Worm (Caenorhabditis elegans) whole organism, L3 larva: ENCODE data around the gene Y39A1A.10.

Experiments used
- R02D3.7 ChIP-seq: fragments of 150-350 bp; optimal IDR thresholded peaks from 2 replicates; lab custom pipeline; 2014; ENCODE audit warnings: missing biosample characterization, missing genetic modification characterization
- ZK546.5 ChIP-seq: sonication (generic microtip); optimal IDR thresholded peaks from 2 replicates; lab custom pipeline; 2017; ENCODE audit warnings: missing biosample characterization, missing genetic modification characterization
- ama-1 ChIP-seq: fragments of 150-350 bp; optimal IDR thresholded peaks from 2 replicates; lab custom pipeline; 2018
- ceh-28 ChIP-seq: fragments of 150-350 bp; optimal IDR thresholded peaks from 2 replicates; lab custom pipeline; 2014; ENCODE audit warnings: missing biosample characterization, missing genetic modification reagents, missing genetic modification characterization
- ceh-82 ChIP-seq: fragments of 150-350 bp; optimal IDR thresholded peaks from 2 replicates; lab custom pipeline; 2014; ENCODE audit warnings: missing biosample characterization, missing genetic modification characterization
- daf-12 ChIP-seq: fragments of 150-350 bp; optimal IDR thresholded peaks from 2 replicates; lab custom pipeline; 2014; ENCODE audit warnings: missing biosample characterization, missing genetic modification reagents, missing genetic modification characterization
- egl-27 ChIP-seq: sonication (generic microtip); optimal IDR thresholded peaks from 4 replicates; lab custom pipeline; 2017; ENCODE audit warnings: missing biosample characterization, missing genetic modification reagents, missing genetic modification characterization
- elt-1 ChIP-seq: fragments of 150-350 bp; optimal IDR thresholded peaks from 2 replicates; lab custom pipeline; 2014; ENCODE audit warnings: missing biosample characterization, missing genetic modification characterization
- elt-2 ChIP-seq: sonication (generic microtip); optimal IDR thresholded peaks from 2 replicates; lab custom pipeline; 2016; ENCODE audit warnings: missing genetic modification reagents, mild to moderate bottlenecking, missing genetic modification characterization, missing compliant biosample characterization
- elt-3 ChIP-seq, 3 experiments: fragments of 150-350 bp in 1 of 3; sonication (generic microtip) in 2 of 3; optimal IDR thresholded peaks; 2 replicates in 2 of 3; 4 replicates in 1 of 3; lab custom pipeline; 2014 to 2017; ENCODE audit warnings: missing biosample characterization in 3 of 3, missing genetic modification characterization in 3 of 3
- fkh-10 ChIP-seq: sonication (generic microtip); optimal IDR thresholded peaks from 2 replicates; lab custom pipeline; 2017; ENCODE audit warnings: missing biosample characterization, missing genetic modification reagents, missing genetic modification characterization
- fkh-2 ChIP-seq: fragments of 150-350 bp; optimal IDR thresholded peaks from 2 replicates; lab custom pipeline; 2014; ENCODE audit warnings: missing biosample characterization, missing genetic modification reagents, missing genetic modification characterization
- fos-1 ChIP-seq: fragments of 150-350 bp; optimal IDR thresholded peaks from 2 replicates; lab custom pipeline; 2014; ENCODE audit warnings: missing biosample characterization, missing genetic modification characterization
- hmg-11 ChIP-seq: sonication (generic microtip); optimal IDR thresholded peaks from 2 replicates; lab custom pipeline; 2016; ENCODE audit warnings: missing genetic modification characterization, missing compliant biosample characterization
- jun-1 ChIP-seq: fragments of 150-350 bp; optimal IDR thresholded peaks from 2 replicates; lab custom pipeline; 2014; ENCODE audit warnings: missing biosample characterization, missing genetic modification reagents, missing genetic modification characterization
- lin-15B ChIP-seq: fragments of 150-350 bp; optimal IDR thresholded peaks from 2 replicates; lab custom pipeline; 2014; ENCODE audit warnings: missing biosample characterization, missing genetic modification characterization
- lin-39 ChIP-seq: fragments of 150-350 bp; optimal IDR thresholded peaks from 2 replicates; lab custom pipeline; 2018; ENCODE audit warnings: missing biosample characterization, missing genetic modification reagents, missing genetic modification characterization
- nfya-1 ChIP-seq: sonication (generic microtip); optimal IDR thresholded peaks from 2 replicates; lab custom pipeline; 2017; ENCODE audit warnings: missing genetic modification characterization, mild to moderate bottlenecking, missing compliant biosample characterization, antibody characterized with exemption, moderate library complexity; ENCODE audit not compliant: insufficient read depth
- nhr-11 ChIP-seq: fragments of 150-350 bp; optimal IDR thresholded peaks from 2 replicates; lab custom pipeline; 2014; ENCODE audit warnings: missing biosample characterization, missing genetic modification characterization
- nhr-12 ChIP-seq: fragments of 150-350 bp; optimal IDR thresholded peaks from 2 replicates; lab custom pipeline; 2014; ENCODE audit warnings: missing biosample characterization, missing genetic modification characterization
- nhr-23 ChIP-seq: fragments of 150-350 bp; optimal IDR thresholded peaks from 2 replicates; lab custom pipeline; 2014; ENCODE audit warnings: missing biosample characterization, missing genetic modification reagents, missing genetic modification characterization
- nhr-25 ChIP-seq: sonication (generic microtip); optimal IDR thresholded peaks from 2 replicates; lab custom pipeline; 2017; ENCODE audit warnings: missing biosample characterization, missing genetic modification characterization
- nhr-28 ChIP-seq: fragments of 150-350 bp; optimal IDR thresholded peaks from 2 replicates; lab custom pipeline; 2014; ENCODE audit warnings: missing biosample characterization, missing genetic modification characterization
- nhr-43 ChIP-seq: sonication (generic microtip); optimal IDR thresholded peaks from 2 replicates; lab custom pipeline; 2016; ENCODE audit warnings: mild to moderate bottlenecking, missing genetic modification characterization, missing compliant biosample characterization; ENCODE audit not compliant: poor library complexity, severe bottlenecking
- nhr-77 ChIP-seq: fragments of 150-350 bp; optimal IDR thresholded peaks from 2 replicates; lab custom pipeline; 2014; ENCODE audit warnings: missing biosample characterization, missing genetic modification characterization
- pha-4 ChIP-seq: fragments of 150-350 bp; optimal IDR thresholded peaks from 2 replicates; lab custom pipeline; 2014; ENCODE audit warnings: missing biosample characterization, missing genetic modification reagents, missing genetic modification characterization
- pqm-1 ChIP-seq: fragments of 150-350 bp; optimal IDR thresholded peaks from 2 replicates; lab custom pipeline; 2017; ENCODE audit warnings: missing biosample characterization, missing genetic modification characterization, inconsistent platforms
- sea-2 ChIP-seq: fragments of 150-350 bp; sonication (generic microtip); optimal IDR thresholded peaks from 4 replicates; lab custom pipeline; 2014; ENCODE audit warnings: missing biosample characterization, missing genetic modification reagents, missing genetic modification characterization
- snpc-4 ChIP-seq: fragments of 150-350 bp; optimal IDR thresholded peaks from 2 replicates; lab custom pipeline; 2014; ENCODE audit warnings: missing biosample characterization, missing genetic modification characterization
- unc-39 ChIP-seq: sonication (generic microtip); optimal IDR thresholded peaks from 4 replicates; lab custom pipeline; 2017; ENCODE audit warnings: missing biosample characterization, missing genetic modification characterization
- unc-62 ChIP-seq: fragments of 150-350 bp; sonication (generic microtip); optimal IDR thresholded peaks from 4 replicates; lab custom pipeline; 2014; ENCODE audit warnings: missing biosample characterization, missing genetic modification reagents, missing genetic modification characterization
- zag-1 ChIP-seq: fragments of 150-350 bp; optimal IDR thresholded peaks from 2 replicates; lab custom pipeline; 2014; ENCODE audit warnings: missing biosample characterization, missing genetic modification characterization
- ztf-11 ChIP-seq: fragments of 150-350 bp; optimal IDR thresholded peaks from 2 replicates; lab custom pipeline; 2014; ENCODE audit warnings: missing biosample characterization, missing genetic modification characterization
- ztf-4 ChIP-seq: fragments of 150-350 bp; optimal IDR thresholded peaks from 2 replicates; lab custom pipeline; 2014; ENCODE audit warnings: missing biosample characterization, missing genetic modification characterization

The Y39A1A.10 gene

DNA sequence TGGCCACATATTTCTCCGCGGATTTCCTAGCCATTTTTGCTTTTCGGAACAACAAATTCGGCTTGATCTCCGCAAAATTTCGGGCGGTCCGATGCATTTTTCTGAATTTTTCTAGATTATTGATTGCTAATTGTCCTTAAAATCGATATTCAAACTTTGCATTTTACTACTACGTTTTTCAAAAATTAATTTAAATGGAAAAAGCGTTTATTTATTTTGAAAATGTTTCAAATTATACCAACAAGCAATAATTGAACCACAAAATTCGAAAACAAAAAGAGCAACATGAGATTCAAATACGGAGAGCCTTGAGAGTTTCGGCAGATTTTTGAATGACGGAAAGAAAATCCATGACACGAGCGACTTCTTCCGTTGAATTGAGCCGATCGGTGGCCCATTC lies 37.5 kb upstream of the Y39A1A.10 start, which contains the start of gene Y45F3A.9:
Gene Y45F3A.9 (minus strand): TSS at position 101 of the 400 bp plus-strand sequence.
- TF ChIP-seq nhr-12 (tag; lab: Kevin White, UChicago) (no peak), fkh-10 (GFP tag; lab: Kevin White, UChicago) (no peak), nhr-77 (tag; lab: Kevin White, UChicago) (no peak), pqm-1 (tag; lab: Kevin White, UChicago) (no peak), elt-3 (tag; optimal IDR thresholded peaks at IDR 0.05; lab: Kevin White, UChicago) (no peak), lin-39 (tag; lab: Kevin White, UChicago) (no peak), sea-2 (no peak), daf-12 (tag; lab: Kevin White, UChicago) (no peak), ztf-11 (no peak), hmg-11 (tag; lab: Kevin White, UChicago) (no peak)
- TF ChIP-seq, all 47 proteins: peak for 0

DNA sequence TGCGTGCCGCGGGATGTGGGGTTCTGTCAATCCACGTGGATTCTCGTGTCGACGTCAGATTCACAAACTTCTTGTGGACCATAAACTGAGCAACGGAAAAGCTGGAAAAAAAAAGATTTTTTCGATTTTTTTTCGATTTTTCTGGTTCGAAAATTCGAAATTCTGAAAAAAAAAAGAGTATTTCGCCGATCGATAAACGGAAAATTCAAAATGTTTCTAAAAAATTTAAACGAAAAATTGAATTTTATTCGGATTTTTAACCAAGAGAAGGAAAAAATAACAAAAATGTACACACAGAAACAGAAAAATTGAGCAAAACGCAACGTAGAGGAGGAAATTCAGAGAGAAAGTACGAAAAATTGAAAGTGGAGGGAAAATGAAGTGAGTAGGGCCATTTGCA lies 36.1 kb upstream of the Y39A1A.10 start, which contains the start of gene Y39A1A.3:
Gene Y39A1A.3 (minus strand): TSS at position 101 of the 400 bp plus-strand sequence.
- TF ChIP-seq nhr-28 (tag; lab: Kevin White, UChicago) (no peak), snpc-4 (tag; lab: Kevin White, UChicago) (no peak), elt-2 (tag; lab: Kevin White, UChicago) (no peak), ama-1 (lab: Kevin White, UChicago) (peak; percentile 32), ztf-11 (no peak), ceh-82 (no peak)
- TF ChIP-seq, all 47 proteins: peak for 1

DNA sequence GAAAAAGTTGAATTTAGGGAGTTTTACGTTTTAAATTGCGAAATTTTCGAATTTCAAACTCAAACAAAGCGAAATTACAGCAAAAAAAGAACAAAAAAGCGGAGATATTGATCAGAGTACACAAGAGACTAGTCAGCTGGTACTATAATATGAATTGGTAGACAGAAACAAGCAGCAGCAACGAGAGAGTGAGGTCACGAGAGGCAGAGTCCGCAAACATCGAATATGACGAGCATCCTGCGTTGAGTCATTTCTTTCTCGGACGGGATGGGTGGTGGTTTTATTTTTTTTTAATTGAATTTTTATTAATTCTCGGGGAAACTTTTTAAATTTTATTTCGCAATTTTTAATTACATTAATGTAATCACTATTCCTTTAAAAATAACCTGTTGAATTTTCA lies 32.8 kb upstream of the Y39A1A.10 start:
- TF ChIP-seq nhr-28 (tag; lab: Kevin White, UChicago) (no peak), fos-1 (tag; lab: Kevin White, UChicago) (peak; percentile 24), ama-1 (lab: Kevin White, UChicago) (peak; percentile 36), elt-2 (tag; lab: Kevin White, UChicago) (peak; percentile 39), unc-62 (no peak), lin-39 (tag; lab: Kevin White, UChicago) (peak; percentile 61), pqm-1 (tag; lab: Kevin White, UChicago) (peak; percentile 11), nhr-43 (tag; lab: Kevin White, UChicago) (peak; percentile 43), lin-15B (tag; lab: Kevin White, UChicago) (peak; percentile 78), hmg-11 (tag; lab: Kevin White, UChicago) (peak; percentile 69), zag-1 (no peak), nhr-23 (peak; percentile 72), sea-2 (peak; percentile 67), daf-12 (tag; lab: Kevin White, UChicago) (no peak), nfya-1 (tag; lab: Kevin White, UChicago) (peak; percentile 77), jun-1 (tag; lab: Kevin White, UChicago) (peak; percentile 53), nhr-25 (tag; lab: Kevin White, UChicago) (peak; percentile 64), fkh-2 (tag; lab: Kevin White, UChicago) (no peak), nhr-77 (tag; lab: Kevin White, UChicago) (no peak), pha-4 (tag; lab: Kevin White, UChicago) (peak; percentile 93), snpc-4 (tag; lab: Kevin White, UChicago) (peak; percentile 71), ceh-28 (peak; percentile 38), ztf-11 (no peak)

DNA sequence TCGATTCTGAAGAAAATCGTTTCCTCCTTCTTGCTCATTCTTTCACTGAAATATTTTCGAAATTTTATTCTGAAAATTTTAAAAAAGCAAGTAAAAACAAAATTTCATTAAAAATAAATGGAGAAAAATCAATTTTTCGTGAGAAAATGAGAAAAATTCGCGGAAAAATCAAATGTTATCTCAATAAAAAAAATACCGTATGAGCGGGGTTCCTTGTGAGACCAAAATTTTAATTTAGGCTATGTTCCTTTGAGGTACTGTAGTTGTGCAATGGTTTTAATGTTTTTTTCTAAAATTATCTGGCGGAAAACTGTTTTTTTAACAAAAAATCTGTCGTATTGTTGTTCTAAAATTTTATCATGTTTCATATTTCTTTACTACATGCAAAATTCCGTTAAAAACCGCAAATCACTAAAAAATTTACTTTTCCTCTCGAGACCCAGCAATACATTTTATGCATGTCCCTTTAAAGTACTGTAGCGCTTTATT lies 32.3 kb upstream of the Y39A1A.10 start, which contains the start of gene epg-6:
Gene epg-6 (minus strand): TSS at position 51 of the 489 bp plus-strand sequence.
- TF ChIP-seq R02D3.7 (tag; lab: Kevin White, UChicago) (no peak), ZK546.5 (tag; lab: Kevin White, UChicago) (no peak), egl-27 (tag; lab: Kevin White, UChicago) (no peak), nhr-25 (tag; lab: Kevin White, UChicago) (no peak), ceh-82 (no peak)
- TF ChIP-seq, all 47 proteins: peak for 0

DNA sequence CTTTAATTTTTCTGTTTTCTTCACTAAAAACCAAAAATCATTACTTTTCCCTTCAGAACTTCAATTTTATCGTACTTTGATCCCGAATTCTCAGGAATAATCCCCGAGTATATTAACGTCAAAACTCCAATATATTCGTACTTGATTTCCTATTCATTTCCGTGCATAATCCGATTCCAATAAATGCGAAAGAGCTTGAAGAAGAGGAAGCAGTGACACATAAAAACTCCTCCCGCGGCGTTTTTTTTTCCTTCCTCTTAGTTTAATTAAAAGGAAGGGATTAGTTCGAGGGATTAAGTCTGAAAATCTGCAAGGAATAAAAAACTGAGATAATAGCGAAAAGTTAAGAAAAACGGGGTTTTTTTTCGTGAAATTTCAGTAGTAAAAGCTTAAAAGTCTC lies 31.6 kb upstream of the Y39A1A.10 start:
- TF ChIP-seq egl-27 (tag; lab: Kevin White, UChicago) (no peak), pqm-1 (tag; lab: Kevin White, UChicago) (no peak), nhr-77 (tag; lab: Kevin White, UChicago) (no peak), nhr-11 (peak; percentile 38), elt-1 (no peak), unc-39 (tag; lab: Kevin White, UChicago) (no peak), ztf-4 (tag; lab: Kevin White, UChicago) (no peak)
- TF ChIP-seq, all 47 proteins: peak for 1
